Fruit fly (Drosophila melanogaster) whole organism, embryonic: Measurements from ENCODE around the gene CG12171.

Experiments used
- Bdp1 ChIP-seq: fragments of 200-800 bp; sonication (Bioruptor generic); optimal IDR thresholded peaks from 3 replicates; lab custom pipeline; 2016; ENCODE audit warnings: missing biosample characterization, missing genetic modification characterization
- CG10959 ChIP-seq: fragments of 200-800 bp; sonication (Bioruptor generic); IDR thresholded peaks from 2 replicates; pipeline ENCODE4 v1.3.6; 2022; ENCODE audit warnings: missing biosample characterization, missing genetic modification characterization
- CG11456 ChIP-seq: fragments of 200-800 bp; sonication (Bioruptor generic); IDR thresholded peaks from 3 replicates; pipeline ENCODE4 v1.3.6; 2022; ENCODE audit warnings: missing biosample characterization, missing genetic modification characterization
- CG11560 ChIP-seq: fragments of 200-800 bp; sonication (Bioruptor generic); IDR thresholded peaks from 3 replicates; pipeline ENCODE4 v1.3.6; 2022; ENCODE audit warnings: missing biosample characterization, missing genetic modification characterization
- CG11696 ChIP-seq: fragments of 200-800 bp; sonication (Bioruptor generic); IDR thresholded peaks from 2 replicates; pipeline ENCODE4 v1.3.6; 2022; ENCODE audit warnings: missing biosample characterization, missing genetic modification characterization
- CG12391 ChIP-seq: fragments of 200-800 bp; sonication (Bioruptor generic); optimal IDR thresholded peaks from 3 replicates; lab custom pipeline; 2018; ENCODE audit warnings: missing biosample characterization, mild to moderate bottlenecking, missing genetic modification characterization, moderate library complexity
- CG12769 ChIP-seq: fragments of 200-800 bp; sonication (Bioruptor generic); optimal IDR thresholded peaks from 2 replicates; lab custom pipeline; 2019; ENCODE audit warnings: missing biosample characterization, mild to moderate bottlenecking, missing genetic modification characterization, moderate library complexity
- CG14860 ChIP-seq: fragments of 200-800 bp; sonication (Bioruptor generic); IDR thresholded peaks from 3 replicates; pipeline ENCODE4 v1.3.6; 2022; ENCODE audit warnings: missing biosample characterization, missing genetic modification characterization; ENCODE audit not compliant: partially characterized antibody
- CG3163 ChIP-seq: fragments of 200-800 bp; sonication (Bioruptor generic); optimal IDR thresholded peaks from 3 replicates; lab custom pipeline; 2016; ENCODE audit warnings: missing biosample characterization, missing genetic modification characterization
- CG4424 ChIP-seq: fragments of 200-800 bp; sonication (Bioruptor generic); optimal IDR thresholded peaks from 3 replicates; lab custom pipeline; 2016; ENCODE audit warnings: missing biosample characterization, missing genetic modification characterization
- CG4617 ChIP-seq: fragments of 200-800 bp; sonication (Bioruptor generic); optimal IDR thresholded peaks from 3 replicates; lab custom pipeline; 2016; ENCODE audit warnings: missing biosample characterization, missing genetic modification characterization, borderline replicate concordance
- CG5953 ChIP-seq: fragments of 200-800 bp; sonication (Bioruptor generic); IDR thresholded peaks from 2 replicates; pipeline ENCODE4 v1.3.6; 2022; ENCODE audit warnings: missing biosample characterization, missing genetic modification characterization
- CG6854 ChIP-seq: fragments of 200-800 bp; sonication (Bioruptor generic); optimal IDR thresholded peaks from 3 replicates; lab custom pipeline; 2017; ENCODE audit warnings: missing biosample characterization, mild to moderate bottlenecking, missing genetic modification characterization
- CG7556 ChIP-seq: fragments of 200-800 bp; sonication (Bioruptor generic); optimal IDR thresholded peaks from 2 replicates; lab custom pipeline; 2017; ENCODE audit warnings: missing biosample characterization, mild to moderate bottlenecking, missing genetic modification characterization
- CG8290 ChIP-seq, 3 experiments: fragments of 200-800 bp; sonication (Bioruptor generic); optimal IDR thresholded peaks; 2 replicates each; lab custom pipeline; 2016 to 2019; ENCODE audit warnings: missing biosample characterization in 3 of 3, missing genetic modification characterization in 3 of 3, mild to moderate bottlenecking in 2 of 3, moderate library complexity in 1 of 3
- CG8765 ChIP-seq: fragments of 200-800 bp; sonication (Bioruptor generic); IDR thresholded peaks from 2 replicates; pipeline ENCODE4 v1.3.6; 2022; ENCODE audit warnings: missing biosample characterization, missing genetic modification characterization
- CG9932 ChIP-seq: fragments of 200-800 bp; sonication (Bioruptor generic); IDR thresholded peaks from 2 replicates; pipeline ENCODE4 v1.3.6; 2022; ENCODE audit warnings: missing biosample characterization, missing genetic modification characterization
- Dip3 ChIP-seq: fragments of 200-800 bp; sonication (Bioruptor generic); optimal IDR thresholded peaks from 3 replicates; lab custom pipeline; 2016; ENCODE audit warnings: missing biosample characterization, missing genetic modification characterization
- Fer2 ChIP-seq: fragments of 200-800 bp; sonication (Bioruptor generic); optimal IDR thresholded peaks from 2 replicates; lab custom pipeline; 2018; ENCODE audit warnings: missing biosample characterization, mild to moderate bottlenecking, missing genetic modification characterization, moderate library complexity
- H15 ChIP-seq: fragments of 200-800 bp; sonication (Bioruptor generic); IDR thresholded peaks from 3 replicates; pipeline ENCODE4 v1.3.6; 2022; ENCODE audit warnings: missing biosample characterization, missing genetic modification characterization
- HLH4C ChIP-seq: fragments of 200-800 bp; sonication (Bioruptor generic); IDR thresholded peaks from 3 replicates; pipeline ENCODE4 v1.3.6; 2022; ENCODE audit warnings: missing biosample characterization, missing genetic modification characterization; ENCODE audit not compliant: partially characterized antibody
- Hmx ChIP-seq: fragments of 200-800 bp; sonication (Bioruptor generic); optimal IDR thresholded peaks from 2 replicates; lab custom pipeline; 2016; ENCODE audit warnings: missing biosample characterization, missing genetic modification characterization
- Jarid2 ChIP-seq: fragments of 200-800 bp; sonication (Bioruptor generic); optimal IDR thresholded peaks from 3 replicates; lab custom pipeline; 2017; ENCODE audit warnings: mild to moderate bottlenecking, missing biosample characterization, missing genetic modification reagents, missing genetic modification characterization
- MBD-R2 ChIP-seq: fragments of 200-800 bp; sonication (Bioruptor generic); IDR thresholded peaks from 2 replicates; pipeline ENCODE4 v1.3.6; 2022; ENCODE audit warnings: missing biosample characterization, missing genetic modification characterization
- MESR4 ChIP-seq: fragments of 200-800 bp; sonication (Bioruptor generic); optimal IDR thresholded peaks from 2 replicates; lab custom pipeline; 2018; ENCODE audit warnings: missing biosample characterization, mild to moderate bottlenecking, missing genetic modification characterization, moderate library complexity
- Mrtf ChIP-seq: fragments of 200-800 bp; sonication (Bioruptor generic); IDR thresholded peaks from 3 replicates; pipeline ENCODE4 v1.3.6; 2022; ENCODE audit warnings: missing biosample characterization, missing genetic modification characterization
- NfI ChIP-seq: fragments of 200-800 bp; sonication (Bioruptor generic); optimal IDR thresholded peaks from 3 replicates; lab custom pipeline; 2018; ENCODE audit warnings: missing biosample characterization, mild to moderate bottlenecking, missing genetic modification characterization, moderate library complexity
- Sox100B ChIP-seq: fragments of 200-800 bp; sonication (Bioruptor generic); optimal IDR thresholded peaks from 3 replicates; lab custom pipeline; 2018; ENCODE audit warnings: missing biosample characterization, mild to moderate bottlenecking, missing genetic modification characterization
- chinmo ChIP-seq: fragments of 200-800 bp; sonication (Bioruptor generic); IDR thresholded peaks from 4 replicates; pipeline ENCODE4 v1.3.6; 2022; ENCODE audit warnings: missing biosample characterization, missing genetic modification characterization; ENCODE audit not compliant: partially characterized antibody
- crc ChIP-seq: fragments of 200-800 bp; sonication (Bioruptor generic); optimal IDR thresholded peaks from 2 replicates; lab custom pipeline; 2016; ENCODE audit warnings: missing biosample characterization, missing genetic modification characterization
- dm ChIP-seq: fragments of 200-800 bp; sonication (Bioruptor generic); optimal IDR thresholded peaks from 3 replicates; lab custom pipeline; 2016; ENCODE audit warnings: missing biosample characterization, missing genetic modification characterization
- dpn ChIP-seq, 2 experiments: fragments of 200-800 bp; sonication (Bioruptor generic); optimal IDR thresholded peaks; 3 replicates each; lab custom pipeline; 2016; ENCODE audit warnings: missing biosample characterization in 2 of 2, missing genetic modification characterization in 2 of 2
- fd3F ChIP-seq: fragments of 200-800 bp; sonication (Bioruptor generic); optimal IDR thresholded peaks from 2 replicates; lab custom pipeline; 2018; ENCODE audit warnings: missing biosample characterization, mild to moderate bottlenecking, missing genetic modification characterization, moderate library complexity
- ftz-f1 ChIP-seq: fragments of 200-800 bp; sonication (Bioruptor generic); optimal IDR thresholded peaks from 2 replicates; lab custom pipeline; 2016; ENCODE audit warnings: missing biosample characterization, missing genetic modification characterization
- grau ChIP-seq: fragments of 200-800 bp; optimal IDR thresholded peaks from 3 replicates; lab custom pipeline; 2019; ENCODE audit warnings: missing biosample characterization, mild to moderate bottlenecking, missing genetic modification characterization, moderate library complexity
- gro ChIP-seq: fragments of 200-800 bp; sonication (Bioruptor generic); optimal IDR thresholded peaks from 2 replicates; lab custom pipeline; 2016; ENCODE audit warnings: missing biosample characterization, missing genetic modification characterization
- hkb ChIP-seq, 2 experiments: fragments of 200-800 bp in 1 of 2; fragments of >200 bp in 1 of 2; sonication (Bioruptor generic) in 1 of 2; IDR thresholded peaks in 1 of 2; optimal IDR thresholded peaks in 1 of 2; 2 replicates each; pipeline versions ENCODE4 v1.3.6 to Lab custom; 2017 to 2022; ENCODE audit warnings: missing biosample characterization in 1 of 2, missing genetic modification characterization in 1 of 2
- jumu ChIP-seq: fragments of 200-800 bp; sonication (Bioruptor generic); optimal IDR thresholded peaks from 3 replicates; lab custom pipeline; 2016; ENCODE audit warnings: missing biosample characterization, missing genetic modification characterization
- lab ChIP-seq: fragments of 200-800 bp; sonication (Bioruptor generic); optimal IDR thresholded peaks from 3 replicates; lab custom pipeline; 2017; ENCODE audit warnings: missing biosample characterization, missing genetic modification characterization, mild to moderate bottlenecking, moderate library complexity, missing genetic modification reagents
- lov ChIP-seq, 2 experiments: fragments of 200-800 bp in 1 of 2; fragments of >200 bp in 1 of 2; sonication (Bioruptor generic) in 1 of 2; IDR thresholded peaks in 1 of 2; optimal IDR thresholded peaks in 1 of 2; 2 replicates in 1 of 2; 3 replicates in 1 of 2; pipeline versions ENCODE4 v1.3.6 to Lab custom; 2017 to 2022; ENCODE audit warnings: missing biosample characterization in 1 of 2, missing genetic modification characterization in 1 of 2
- org-1 ChIP-seq: fragments of 200-800 bp; sonication (Bioruptor generic); optimal IDR thresholded peaks from 2 replicates; lab custom pipeline; 2017; ENCODE audit warnings: missing biosample characterization, missing genetic modification characterization
- pita ChIP-seq: fragments of 200-800 bp; sonication (Bioruptor generic); optimal IDR thresholded peaks from 2 replicates; lab custom pipeline; 2017; ENCODE audit warnings: missing biosample characterization, mild to moderate bottlenecking, missing genetic modification characterization
- row ChIP-seq: fragments of 200-800 bp; sonication (Bioruptor generic); IDR thresholded peaks from 3 replicates; pipeline ENCODE4 v1.3.6; 2022; ENCODE audit warnings: missing biosample characterization, missing genetic modification characterization
- sc ChIP-seq, 3 experiments: fragments of >200 bp in 2 of 3; fragments of 200-800 bp in 1 of 3; sonication (Bioruptor generic) in 1 of 3; optimal IDR thresholded peaks; 2 replicates in 2 of 3; 3 replicates in 1 of 3; lab custom pipeline; 2017; ENCODE audit warnings: mild to moderate bottlenecking in 1 of 3, missing biosample characterization in 1 of 3, missing genetic modification characterization in 1 of 3, missing genetic modification reagents in 1 of 3
- sens ChIP-seq: fragments of 200-800 bp; sonication (Bioruptor generic); peaks from one replicate; lab custom pipeline; 2016; ENCODE audit warnings: missing biosample characterization, missing genetic modification characterization
- sens-2 ChIP-seq: fragments of 200-800 bp; sonication (Bioruptor generic); IDR thresholded peaks from 2 replicates; pipeline ENCODE4 v1.3.6; 2022; ENCODE audit warnings: missing biosample characterization, missing genetic modification characterization
- ssp ChIP-seq: fragments of 200-800 bp; sonication (Bioruptor generic); IDR thresholded peaks from 2 replicates; pipeline ENCODE4 v1.3.6; 2022; ENCODE audit warnings: missing biosample characterization, missing genetic modification characterization
- ttk ChIP-seq: fragments of 200-800 bp; sonication (Bioruptor generic); IDR thresholded peaks from 2 replicates; pipeline ENCODE4 v2.1.2; 2022; ENCODE audit warnings: missing biosample characterization, missing genetic modification characterization
- vnd ChIP-seq: fragments of 200-800 bp; sonication (Bioruptor generic); IDR thresholded peaks from 3 replicates; pipeline ENCODE4 v1.3.6; 2022; ENCODE audit warnings: missing biosample characterization, missing genetic modification characterization; ENCODE audit not compliant: partially characterized antibody
- zfh1 ChIP-seq: fragments of 200-800 bp; sonication (Bioruptor generic); IDR thresholded peaks from 3 replicates; pipeline ENCODE4 v1.3.6; 2022; ENCODE audit warnings: missing biosample characterization, missing genetic modification characterization

The CG12171 gene

dm6 chr3R:5613114-5613443 lies 20.3 kb upstream of the CG12171 start, which contains the start of gene Atu (continued):
- TF ChIP-seq jumu (GFP tag; lab: Kevin White, UChicago) (no peak), row (GFP tag; lab: Robert Waterston, UW) (peak; percentile 62), ttk (GFP tag; lab: Robert Waterston, UW) (no peak), CG3163 (no peak), lab (no peak), Sox100B (GFP tag; lab: Kevin White, UChicago) (no peak), CG11696 (GFP tag; lab: Robert Waterston, UW) (no peak), zfh1 (GFP tag; lab: Robert Waterston, UW) (no peak), CG11456 (GFP tag; lab: Robert Waterston, UW) (no peak), dm (no peak), sc (optimal IDR thresholded peaks at IDR 0.05; lab: Kevin White, UChicago) (no peak), sc (GFP tag; optimal IDR thresholded peaks at IDR 0.05; lab: Kevin White, UChicago) (no peak), CG10959 (no peak), NfI (GFP tag; lab: Kevin White, UChicago) (peak; percentile 27), CG7556 (no peak), CG5953 (GFP tag; lab: Robert Waterston, UW) (no peak), chinmo (GFP tag; lab: Robert Waterston, UW) (peak; percentile 87), sens (GFP tag; lab: Kevin White, UChicago) (peak; percentile 88), CG8765 (no peak), vnd (GFP tag; lab: Robert Waterston, UW) (peak; percentile 86), Fer2 (no peak), Mrtf (GFP tag; lab: Robert Waterston, UW) (no peak), ssp (no peak), MBD-R2 (GFP tag; lab: Robert Waterston, UW) (peak; percentile 76), fd3F (GFP tag; lab: Kevin White, UChicago) (no peak), Bdp1 (GFP tag; lab: Kevin White, UChicago) (no peak), crc (no peak), CG8290 (GFP tag; optimal IDR thresholded peaks at IDR 0.05; lab: Kevin White, UChicago) (no peak), CG8290 (tag; optimal IDR thresholded peaks at IDR 0.05; lab: Kevin White, UChicago) (peak in 1 of 2 experiments; percentile 57), org-1 (GFP tag; lab: Kevin White, UChicago) (no peak), CG6854 (no peak), CG12769 (peak; percentile 55), pita (no peak), CG11560 (0 out of 3 replicates have a peak, but pooled peaks have one; percentile 10), Hmx (GFP tag; lab: Kevin White, UChicago) (no peak), Dip3 (GFP tag; lab: Kevin White, UChicago) (peak; percentile 2), gro (GFP tag; lab: Kevin White, UChicago) (peak; percentile 25), sens-2 (GFP tag; lab: Robert Waterston, UW) (no peak), Jarid2 (GFP tag; lab: Kevin White, UChicago) (no peak), CG4617 (GFP tag; lab: Kevin White, UChicago) (no peak), CG4424 (GFP tag; lab: Kevin White, UChicago) (peak; percentile 17), CG14860 (GFP tag; lab: Robert Waterston, UW) (peak; percentile 94), CG12391 (tag; lab: Kevin White, UChicago) (peak; percentile 56), HLH4C (GFP tag; lab: Robert Waterston, UW) (peak; percentile 93), H15 (GFP tag; lab: Robert Waterston, UW) (no peak), lov (optimal IDR thresholded peaks at IDR 0.05; lab: Kevin White, UChicago) (no peak), lov (GFP tag; IDR thresholded peaks at IDR 0.05; lab: Robert Waterston, UW) (no peak), MESR4 (GFP tag; lab: Kevin White, UChicago) (peak; percentile 24), dpn (GFP tag; optimal IDR thresholded peaks at IDR 0.05; lab: Kevin White, UChicago) (peak in 1 of 2 experiments; percentile 16), grau (tag; lab: Kevin White, UChicago) (peak; percentile 54), ftz-f1 (GFP tag; lab: Kevin White, UChicago) (no peak), CG9932 (GFP tag; lab: Robert Waterston, UW) (peak; percentile 69), hkb (optimal IDR thresholded peaks at IDR 0.05; lab: Kevin White, UChicago) (peak; percentile 73), hkb (GFP tag; IDR thresholded peaks at IDR 0.05; lab: Robert Waterston, UW) (no peak)
